Fruit fly (Drosophila melanogaster) whole organism, adult: ENCODE results near the gene CG32299.

ENCODE experiments used
- CG11617 ChIP-seq: fragments of 200-800 bp; sonication (Bioruptor generic); optimal IDR thresholded peaks from 2 replicates; lab custom pipeline; 2017; ENCODE audit warnings: mild to moderate bottlenecking, missing biosample characterization, missing genetic modification reagents, missing genetic modification characterization
- CG12768 ChIP-seq: fragments of 200-800 bp; sonication (Bioruptor generic); optimal IDR thresholded peaks from 2 replicates; lab custom pipeline; 2017; ENCODE audit warnings: missing biosample characterization, missing genetic modification characterization, mild to moderate bottlenecking, moderate library complexity, missing genetic modification reagents
- CG14711 ChIP-seq: fragments of 200-800 bp; sonication (Bioruptor generic); optimal IDR thresholded peaks from 2 replicates; lab custom pipeline; 2018; ENCODE audit warnings: missing biosample characterization, mild to moderate bottlenecking, missing genetic modification characterization, moderate library complexity
- CG1620 ChIP-seq: fragments of 200-800 bp; sonication (Bioruptor generic); optimal IDR thresholded peaks from 2 replicates; lab custom pipeline; 2016; ENCODE audit warnings: missing biosample characterization, missing genetic modification characterization
- CG33017 ChIP-seq: fragments of 200-800 bp; sonication (Bioruptor generic); optimal IDR thresholded peaks from 2 replicates; lab custom pipeline; 2018; ENCODE audit warnings: missing biosample characterization, mild to moderate bottlenecking, missing genetic modification characterization, moderate library complexity
- CG5204 ChIP-seq: fragments of 200-800 bp; sonication (Bioruptor generic); optimal IDR thresholded peaks from 2 replicates; lab custom pipeline; 2016; ENCODE audit warnings: missing biosample characterization, missing genetic modification characterization
- CG7045 ChIP-seq: fragments of 200-800 bp; sonication (Bioruptor generic); optimal IDR thresholded peaks from 2 replicates; lab custom pipeline; 2017; ENCODE audit warnings: missing biosample characterization, mild to moderate bottlenecking, missing genetic modification characterization
- CG7101 ChIP-seq: fragments of 200-800 bp; sonication (Bioruptor generic); optimal IDR thresholded peaks from 2 replicates; lab custom pipeline; 2018; ENCODE audit warnings: missing biosample characterization, mild to moderate bottlenecking, missing genetic modification characterization, moderate library complexity
- Clk ChIP-seq: fragments of 200-800 bp; sonication (Bioruptor generic); optimal IDR thresholded peaks from 2 replicates; lab custom pipeline; 2017; ENCODE audit warnings: missing biosample characterization, missing genetic modification characterization
- Crg-1 ChIP-seq: fragments of 200-800 bp; sonication (Bioruptor generic); optimal IDR thresholded peaks from 2 replicates; lab custom pipeline; 2016; ENCODE audit warnings: missing biosample characterization, missing genetic modification characterization
- Hr96 ChIP-seq: fragments of 200-800 bp; sonication (Bioruptor generic); optimal IDR thresholded peaks from 2 replicates; lab custom pipeline; 2016; ENCODE audit warnings: missing biosample characterization, missing genetic modification characterization
- Mnt ChIP-seq: fragments of 200-800 bp; sonication (Bioruptor generic); optimal IDR thresholded peaks from 2 replicates; lab custom pipeline; 2016; ENCODE audit warnings: missing biosample characterization, mild to moderate bottlenecking, missing genetic modification characterization
- bab1 ChIP-seq: fragments of 200-800 bp; sonication (Bioruptor generic); optimal IDR thresholded peaks from 3 replicates; lab custom pipeline; 2019; ENCODE audit warnings: missing biosample characterization, mild to moderate bottlenecking, missing genetic modification characterization, moderate library complexity
- cic ChIP-seq: fragments of 200-800 bp; sonication (Bioruptor generic); optimal IDR thresholded peaks from 2 replicates; lab custom pipeline; 2017; ENCODE audit warnings: missing biosample characterization, mild to moderate bottlenecking, missing genetic modification characterization, moderate library complexity
- cnc ChIP-seq, 2 experiments: fragments of >200 bp; optimal IDR thresholded peaks; 2 replicates each; lab custom pipeline; 2017
- kay ChIP-seq: fragments of 200-800 bp; sonication (Bioruptor generic); peaks from one replicate; lab custom pipeline; 2016; ENCODE audit warnings: missing biosample characterization, missing genetic modification characterization, borderline replicate concordance
- ovo ChIP-seq: fragments of 200-800 bp; sonication (Bioruptor generic); optimal IDR thresholded peaks from 2 replicates; lab custom pipeline; 2016; ENCODE audit warnings: missing biosample characterization, missing genetic modification characterization
- pad ChIP-seq: fragments of 200-800 bp; sonication (Bioruptor generic); optimal IDR thresholded peaks from 3 replicates; lab custom pipeline; 2017; ENCODE audit warnings: missing biosample characterization, missing genetic modification characterization, mild to moderate bottlenecking, moderate library complexity, missing genetic modification reagents
- tj ChIP-seq: fragments of 200-800 bp; sonication (Bioruptor generic); optimal IDR thresholded peaks from 3 replicates; lab custom pipeline; 2017; ENCODE audit warnings: missing biosample characterization, mild to moderate bottlenecking, missing genetic modification characterization, moderate library complexity
- toe ChIP-seq: fragments of 200-800 bp; sonication (Bioruptor generic); optimal IDR thresholded peaks from 2 replicates; lab custom pipeline; 2016; ENCODE audit warnings: missing biosample characterization, missing genetic modification characterization

Gene CG32299

DNA sequence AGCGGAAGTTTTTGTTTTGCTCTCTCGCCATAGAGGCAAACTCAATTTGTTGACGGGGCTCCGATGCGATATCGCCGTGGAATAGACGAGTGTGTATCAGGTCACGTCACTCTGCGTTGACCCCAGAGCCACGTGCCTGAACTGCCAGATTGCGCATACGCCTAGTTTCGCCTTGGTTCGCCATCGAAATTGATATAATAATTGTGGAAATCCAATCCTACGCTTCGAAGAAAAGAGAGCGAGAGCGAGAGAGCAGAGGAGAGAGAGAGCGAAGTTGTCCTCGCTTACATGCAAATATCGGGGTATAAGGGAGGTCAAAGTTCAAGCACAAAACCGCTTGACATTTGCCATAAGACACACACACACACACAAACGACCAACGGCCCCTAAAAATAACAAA lies 36.4 kb upstream of the CG32299 start:
- TF ChIP-seq tj (GFP tag; lab: Kevin White, UChicago) (no peak), CG7045 (GFP tag; lab: Kevin White, UChicago) (no peak), CG5204 (GFP tag; lab: Kevin White, UChicago) (no peak), toe (GFP tag; lab: Kevin White, UChicago) (no peak), Clk (no peak), CG7101 (tag; lab: Kevin White, UChicago) (no peak), CG14711 (tag; lab: Kevin White, UChicago) (no peak), CG12768 (GFP tag; lab: Kevin White, UChicago) (no peak), cnc (optimal IDR thresholded peaks at IDR 0.05; lab: Kevin White, UChicago) (no peak), CG1620 (GFP tag; lab: Kevin White, UChicago) (no peak), kay (no peak), Hr96 (GFP tag; lab: Kevin White, UChicago) (no peak), CG33017 (tag; lab: Kevin White, UChicago) (no peak), Mnt (GFP tag; lab: Kevin White, UChicago) (no peak), bab1 (GFP tag; lab: Kevin White, UChicago) (no peak), CG11617 (GFP tag; lab: Kevin White, UChicago) (no peak)

DNA sequence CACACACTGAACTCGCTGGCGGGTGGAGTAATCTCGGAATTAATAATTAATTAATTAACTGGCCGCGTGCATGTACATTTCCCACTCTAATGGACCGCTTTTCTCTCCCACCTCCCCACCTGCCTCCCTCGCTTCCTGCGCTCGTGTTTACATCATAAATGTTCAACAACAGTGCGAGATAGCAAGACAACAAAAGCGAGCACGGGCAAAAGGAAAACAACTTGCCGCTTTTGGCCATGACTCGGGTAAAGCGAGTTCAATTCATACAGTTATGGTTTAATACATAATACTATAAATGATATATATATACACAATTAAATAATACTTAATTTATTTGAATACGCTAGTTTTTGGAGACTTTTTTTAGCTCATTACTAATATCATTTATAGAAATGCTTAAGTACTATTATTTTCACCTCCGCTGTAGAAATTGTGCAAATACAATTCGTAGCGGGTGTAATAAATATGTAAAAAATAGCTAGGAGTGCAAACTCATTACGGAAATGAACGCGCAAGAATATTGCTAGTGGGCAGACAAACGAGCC lies 35.7 kb upstream of the CG32299 start:
- TF ChIP-seq CG14711 (tag; lab: Kevin White, UChicago), result peak; percentile 27
- peak; percentile 22 for TF ChIP-seq cic
- peak; percentile 19 for TF ChIP-seq CG7101 (tag; lab: Kevin White, UChicago)
- peak; percentile 14 for TF ChIP-seq kay
- TF ChIP-seq tj (GFP tag; lab: Kevin White, UChicago), result no peak
- TF ChIP-seq Mnt (GFP tag; lab: Kevin White, UChicago), result peak; percentile 19
- peak; percentile 43 for TF ChIP-seq CG33017 (tag; lab: Kevin White, UChicago)
- no peak for TF ChIP-seq CG1620 (GFP tag; lab: Kevin White, UChicago)
- peak; percentile 58 for TF ChIP-seq CG7045 (GFP tag; lab: Kevin White, UChicago)
- TF ChIP-seq ovo, result peak; percentile 1

dm6 chr3L:2425687-2426086 lies 34.9 kb upstream of the CG32299 start:
- TF ChIP-seq Crg-1, result no peak
- TF ChIP-seq CG1620 (GFP tag; lab: Kevin White, UChicago), result no peak
- TF ChIP-seq CG12768 (GFP tag; lab: Kevin White, UChicago), result no peak
- no peak for TF ChIP-seq CG7101 (tag; lab: Kevin White, UChicago)
- TF ChIP-seq Hr96 (GFP tag; lab: Kevin White, UChicago), result no peak
- TF ChIP-seq CG14711 (tag; lab: Kevin White, UChicago), result no peak
- TF ChIP-seq CG11617 (GFP tag; lab: Kevin White, UChicago), result no peak

DNA sequence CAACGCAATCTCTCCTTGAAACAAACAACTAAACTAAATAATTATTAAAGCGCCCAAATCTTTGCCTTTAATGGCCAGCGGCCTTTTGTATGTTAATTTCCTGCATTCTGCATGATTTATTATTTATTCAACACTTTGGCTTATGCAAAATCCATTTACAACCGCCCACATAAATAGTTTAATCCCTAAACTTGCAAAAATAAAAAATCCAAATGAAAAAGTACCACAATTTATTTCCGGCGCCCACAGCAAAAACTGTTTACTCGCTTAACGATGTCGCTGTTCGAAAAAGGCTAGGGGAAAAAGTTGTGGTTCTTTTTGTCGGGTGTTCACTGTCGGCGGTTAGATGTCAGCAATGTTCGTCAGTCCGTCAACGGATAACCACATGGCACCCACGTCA lies 33.3 kb upstream of the CG32299 start:
- TF ChIP-seq cic (no peak), CG7101 (tag; lab: Kevin White, UChicago) (no peak), CG12768 (GFP tag; lab: Kevin White, UChicago) (no peak), kay (no peak), Mnt (GFP tag; lab: Kevin White, UChicago) (no peak), toe (GFP tag; lab: Kevin White, UChicago) (no peak), ovo (no peak), pad (GFP tag; lab: Kevin White, UChicago) (no peak), CG1620 (GFP tag; lab: Kevin White, UChicago) (no peak), CG5204 (GFP tag; lab: Kevin White, UChicago) (no peak), bab1 (GFP tag; lab: Kevin White, UChicago) (no peak), tj (GFP tag; lab: Kevin White, UChicago) (no peak), CG33017 (tag; lab: Kevin White, UChicago) (no peak), CG11617 (GFP tag; lab: Kevin White, UChicago) (no peak), CG7045 (GFP tag; lab: Kevin White, UChicago) (no peak)

DNA sequence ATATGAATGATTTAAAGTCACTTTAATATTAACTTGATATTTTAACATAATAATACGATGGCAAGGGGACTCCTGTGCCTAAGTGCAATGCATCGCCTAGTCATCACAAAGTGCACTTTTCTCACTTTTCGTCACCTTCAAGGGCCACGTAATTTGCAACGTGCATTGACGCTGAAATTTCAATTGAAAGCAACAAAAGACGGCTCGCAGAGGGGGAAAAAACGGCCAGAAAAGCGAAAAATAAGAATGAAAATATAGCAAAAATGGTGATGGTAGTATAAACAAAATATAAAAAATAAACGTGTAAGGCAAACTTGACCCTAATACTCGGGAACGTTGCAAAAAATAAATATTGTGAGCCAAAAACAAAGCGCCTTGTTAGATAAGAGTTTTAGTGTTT lies 32.8 kb upstream of the CG32299 start:
- TF ChIP-seq tj (GFP tag; lab: Kevin White, UChicago), result peak; percentile 97
- TF ChIP-seq CG12768 (GFP tag; lab: Kevin White, UChicago), result no peak
- TF ChIP-seq bab1 (GFP tag; lab: Kevin White, UChicago), result peak; percentile 8
- TF ChIP-seq Mnt (GFP tag; lab: Kevin White, UChicago), result no peak
- no peak for TF ChIP-seq kay
- TF ChIP-seq CG7101 (tag; lab: Kevin White, UChicago), result no peak
- TF ChIP-seq pad (GFP tag; lab: Kevin White, UChicago), result no peak

- TF ChIP-seq CG11617 (GFP tag; lab: Kevin White, UChicago) (no peak), CG5204 (GFP tag; lab: Kevin White, UChicago) (no peak), cnc (optimal IDR thresholded peaks at IDR 0.05; lab: Kevin White, UChicago) (no peak), CG33017 (tag; lab: Kevin White, UChicago) (no peak), pad (GFP tag; lab: Kevin White, UChicago) (no peak), Crg-1 (no peak), tj (GFP tag; lab: Kevin White, UChicago) (no peak), CG1620 (GFP tag; lab: Kevin White, UChicago) (no peak), ovo (no peak), bab1 (GFP tag; lab: Kevin White, UChicago) (no peak), Clk (no peak), CG7101 (tag; lab: Kevin White, UChicago) (no peak), Hr96 (GFP tag; lab: Kevin White, UChicago) (no peak), cic (no peak), CG12768 (GFP tag; lab: Kevin White, UChicago) (no peak), CG7045 (GFP tag; lab: Kevin White, UChicago) (no peak), Mnt (GFP tag; lab: Kevin White, UChicago) (no peak)
Observed at dm6 chr3L:2422763-2423162, 32.0 kb upstream of the CG32299 start.
